Worm (Caenorhabditis elegans): ENCODE measurements around the gene alg-1.
"Not testable (repeated sequence)": the region's sequence is repeated elsewhere in the genome, so short reads cannot be mapped to it uniquely, and the experiment has no call there.

Gene alg-1

DNA sequence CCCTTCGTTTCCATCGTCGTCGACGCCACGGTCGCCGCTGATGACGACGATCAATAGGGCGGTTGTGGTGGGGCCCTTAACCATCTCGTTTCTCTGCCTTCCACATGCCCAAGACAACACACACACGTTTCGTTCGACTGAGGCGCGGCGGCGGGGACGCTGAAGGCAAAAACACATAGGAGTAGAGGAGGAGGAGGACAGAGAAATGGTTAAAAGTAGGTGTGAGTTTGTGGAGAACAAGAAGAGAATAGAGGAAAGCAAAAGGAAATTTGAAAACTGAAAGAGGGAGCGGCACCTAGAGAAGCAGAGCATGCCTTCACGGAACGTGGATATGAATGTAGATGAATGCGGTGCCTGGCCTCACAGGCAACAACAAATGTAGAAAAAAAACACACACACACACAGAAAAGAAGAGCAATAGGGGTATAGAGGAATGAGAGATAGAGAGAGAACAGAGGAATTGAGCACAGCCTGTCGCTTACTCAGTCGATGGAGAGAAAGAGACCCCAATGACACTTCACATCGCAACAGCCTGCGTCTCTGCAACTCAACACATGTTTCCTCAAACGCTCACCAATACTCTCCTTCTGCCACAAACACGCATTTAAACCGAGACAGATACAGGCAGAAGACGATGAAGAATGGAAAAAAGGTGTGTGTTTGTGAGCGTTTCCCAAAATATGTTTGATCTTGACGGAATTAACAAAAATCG is 20.5 kb downstream of the alg-1 start:
- TF ChIP-seq unc-62 (GFP tag; optimal IDR thresholded peaks at IDR 0.05): no peak

- TF ChIP-seq unc-62 (GFP tag; optimal IDR thresholded peaks at IDR 0.05): no peak
These were observed 24.9 kb downstream of the alg-1 start for ce11 chrX:13973769-13974168.

ce11 chrX:13974448-13975071 is 25.6 kb downstream of the alg-1 start:
- no peak for TF ChIP-seq unc-62 (GFP tag; optimal IDR thresholded peaks at IDR 0.05)

DNA sequence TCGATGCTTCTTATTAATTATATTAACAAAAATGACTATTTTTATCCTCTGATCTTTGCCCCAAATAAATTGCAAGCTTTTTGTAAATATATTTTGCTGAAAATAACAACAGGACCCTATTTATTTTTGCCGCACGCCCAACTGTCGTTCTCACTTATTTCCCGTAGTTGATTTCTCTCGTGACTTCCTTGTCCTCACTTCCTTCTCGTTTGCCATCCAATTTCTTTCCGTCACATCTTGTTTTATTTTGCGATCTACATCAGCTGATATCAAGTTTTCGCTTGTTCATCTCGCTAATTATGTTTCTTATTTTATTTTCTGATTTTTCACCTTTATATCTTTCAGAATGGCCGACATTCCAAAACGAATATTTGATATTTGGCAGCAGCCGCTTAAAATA is 26.4 kb downstream of the alg-1 start, which contains the start of gene F48F7.5:
Gene F48F7.5, plus strand, starts transcription at position 340 of the 400 bp plus-strand sequence.
- TF ChIP-seq unc-62 (GFP tag; optimal IDR thresholded peaks at IDR 0.05): no peak

ce11 chrX:13977439-13978118 is 28.7 kb downstream of the alg-1 start, which contains the start of gene F48F7.6:
F48F7.6 (plus strand) TSS chrX:13977829.
- no peak for TF ChIP-seq unc-62 (GFP tag; optimal IDR thresholded peaks at IDR 0.05)

DNA sequence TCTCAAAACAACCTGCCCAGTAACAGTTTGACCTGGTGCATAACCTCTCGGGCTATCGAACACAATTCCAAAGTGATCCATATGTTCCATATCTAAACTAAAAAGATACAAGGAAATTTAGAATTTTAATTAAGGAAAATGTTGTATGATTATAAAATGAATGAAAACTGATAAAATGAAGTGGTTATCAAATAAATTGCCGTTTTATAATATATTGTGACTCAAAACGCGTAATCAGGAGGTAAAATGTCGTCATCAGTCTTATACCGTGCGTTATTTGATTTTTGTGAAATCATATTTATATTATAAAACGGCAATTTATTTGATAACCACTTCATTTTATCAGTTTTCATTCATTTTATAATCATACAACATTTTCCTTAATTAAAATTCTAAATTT is 31.5 kb downstream of the alg-1 start, which contains the start of gene arrd-24:
Gene arrd-24, minus strand, starts transcription at position 101 of the 400 bp plus-strand sequence.
- not testable (repeated sequence) for TF ChIP-seq unc-62 (GFP tag; optimal IDR thresholded peaks at IDR 0.05)

ce11 chrX:13986307-13986706 is 37.4 kb downstream of the alg-1 start, which contains the start of gene irld-24:
irld-24 (plus strand) TSS chrX:13986607.
- no peak for TF ChIP-seq unc-62 (GFP tag; optimal IDR thresholded peaks at IDR 0.05)

DNA sequence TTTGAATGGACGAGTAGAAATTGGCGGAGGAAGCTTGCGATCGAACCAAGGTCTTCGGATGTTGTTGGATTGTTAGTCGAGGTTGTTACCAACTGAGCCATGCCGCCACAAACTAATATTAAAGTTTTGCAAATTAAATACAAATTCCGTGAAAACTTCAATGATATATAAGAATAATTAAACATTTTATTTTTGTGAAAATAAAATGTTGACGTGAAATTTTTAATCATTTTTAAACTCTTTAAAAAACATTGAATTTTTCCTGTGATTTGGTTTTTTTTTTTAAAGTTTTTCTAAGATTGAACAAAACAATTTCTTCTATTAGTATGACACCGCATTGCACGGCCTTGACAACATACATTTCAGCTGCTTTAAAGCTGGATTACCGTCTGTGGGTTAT is 41.8 kb downstream of the alg-1 start, which contains the start of gene C31E10.11:
Gene C31E10.11, minus strand, starts transcription at position 101 of the 400 bp plus-strand sequence.
- no peak for TF ChIP-seq unc-62 (GFP tag; optimal IDR thresholded peaks at IDR 0.05)

- no peak for TF ChIP-seq unc-62 (GFP tag; optimal IDR thresholded peaks at IDR 0.05)
These were observed 47.0 kb downstream of the alg-1 start, which contains the start of the genes C31E10.5 and C31E10.6 for ce11 chrX:13995803-13996388. C31E10.5 (minus strand) TSS chrX:13995834. C31E10.6 (plus strand) TSS chrX:13996338.

DNA sequence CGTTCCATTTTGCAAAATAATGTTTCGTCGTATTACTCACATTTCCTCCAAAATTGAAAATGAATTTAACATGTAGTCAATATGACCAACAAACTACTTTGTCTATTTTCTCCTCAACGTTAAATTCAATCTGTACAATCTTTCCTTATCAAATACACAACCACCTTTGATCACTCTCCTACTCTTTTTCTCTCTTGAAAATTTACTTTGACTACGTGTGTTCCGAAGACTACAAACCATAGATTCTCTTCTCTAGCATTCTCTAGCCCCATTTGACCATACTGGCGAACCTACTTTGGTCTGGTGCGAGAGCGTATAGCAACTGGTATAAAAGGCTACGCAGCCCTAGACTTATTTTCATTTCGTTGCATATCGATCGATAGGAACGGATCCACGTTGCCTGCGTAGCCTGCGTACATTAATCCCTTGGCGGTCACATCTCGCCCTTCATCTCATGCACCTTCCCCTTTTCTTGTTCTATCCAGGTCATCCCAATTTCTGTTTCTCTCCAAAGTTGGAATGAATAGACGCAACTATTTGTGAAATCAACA is 51.4 kb downstream of the alg-1 start:
- TF ChIP-seq unc-62 (GFP tag; optimal IDR thresholded peaks at IDR 0.05): no peak

ce11 chrX:14001494-14001974 is 52.6 kb downstream of the alg-1 start, which contains the start of gene cytb-5.1:
cytb-5.1 (plus strand) TSS chrX:14001924.
- no peak for TF ChIP-seq unc-62 (GFP tag; optimal IDR thresholded peaks at IDR 0.05)

DNA sequence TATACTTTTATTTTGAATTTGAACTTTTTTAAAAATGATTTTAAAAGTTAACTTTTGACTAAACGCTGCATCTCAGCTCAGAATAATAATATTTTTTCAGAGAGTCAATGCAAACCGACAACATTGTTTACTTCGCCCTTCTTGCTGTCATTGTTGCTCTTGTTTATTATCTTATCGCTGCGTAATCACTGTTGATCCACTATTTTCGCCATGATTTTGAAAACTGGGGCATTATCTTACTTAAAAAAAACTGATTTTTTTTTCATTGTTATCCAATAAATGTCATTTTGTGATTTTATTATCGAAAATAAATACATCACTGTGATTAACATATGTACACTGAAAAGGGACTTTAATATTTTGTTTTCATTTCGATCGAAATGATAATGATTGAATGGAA is 53.8 kb downstream of the alg-1 start:
- TF ChIP-seq unc-62 (GFP tag; optimal IDR thresholded peaks at IDR 0.05): no peak

DNA sequence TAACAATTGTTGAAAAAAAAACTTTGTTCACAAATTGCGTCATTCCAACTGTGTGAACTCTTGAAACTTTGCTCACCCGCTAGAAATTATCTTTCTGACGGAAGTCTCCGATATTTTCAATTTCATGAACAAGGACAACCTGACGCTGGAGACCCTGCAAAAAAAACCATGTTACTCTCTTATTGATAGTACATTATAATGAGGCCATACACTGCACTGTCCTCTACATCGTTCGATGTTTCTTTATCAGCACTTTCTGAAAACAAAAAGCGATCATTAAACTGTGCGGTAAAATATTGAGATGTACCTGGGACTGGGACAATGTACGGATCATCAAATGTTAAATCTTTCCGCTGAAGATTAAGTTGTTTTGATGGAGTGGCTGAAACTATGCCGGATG is 54.6 kb downstream of the alg-1 start:
- TF ChIP-seq unc-62 (GFP tag; optimal IDR thresholded peaks at IDR 0.05): no peak
